Worm (Caenorhabditis elegans) whole organism, L4 larva: ENCODE data around the gene pigw-1.
"Not testable (repeated sequence)": the region's sequence is repeated elsewhere in the genome, so short reads cannot be mapped to it uniquely, and the experiment has no call there.

Experiments
- D1046.2 ChIP-seq: fragments of 200-800 bp; sonication (Bioruptor generic); IDR thresholded peaks from 2 replicates; pipeline ENCODE4 v1.3.6; 2022; ENCODE audit warnings: missing genetic modification characterization, missing compliant biosample characterization
- Y105C5A.15 ChIP-seq: fragments of 200-800 bp; sonication (Bioruptor generic); IDR thresholded peaks from 2 replicates; pipeline ENCODE4 v1.3.6; 2022; ENCODE audit warnings: missing genetic modification characterization, missing compliant biosample characterization
- Y5F2A.4 ChIP-seq: fragments of 200-800 bp; sonication (Bioruptor generic); optimal IDR thresholded peaks from 2 replicates; lab custom pipeline; 2018; ENCODE audit warnings: mild to moderate bottlenecking, missing genetic modification characterization, missing compliant biosample characterization
- aha-1 ChIP-seq: fragments of 150-350 bp; peaks from one replicate; lab custom pipeline; 2014; ENCODE audit warnings: missing biosample characterization, missing genetic modification characterization
- aly-2 ChIP-seq: sonication (generic microtip); optimal IDR thresholded peaks from 2 replicates; lab custom pipeline; 2018; ENCODE audit warnings: missing biosample characterization, missing genetic modification characterization
- ceh-32 ChIP-seq: sonication (generic microtip); optimal IDR thresholded peaks from 2 replicates; lab custom pipeline; 2016; ENCODE audit warnings: mild to moderate bottlenecking, missing genetic modification characterization, missing compliant biosample characterization; ENCODE audit not compliant: poor library complexity
- ctbp-1 ChIP-seq: fragments of 200-800 bp; sonication (Bioruptor generic); IDR thresholded peaks from 2 replicates; pipeline ENCODE4 v1.3.6; 2022; ENCODE audit warnings: missing genetic modification reagents, missing genetic modification characterization, missing compliant biosample characterization
- daf-16 ChIP-seq, 3 experiments: sonication (generic microtip); optimal IDR thresholded peaks; 2 replicates each; lab custom pipeline; 2016 to 2017; ENCODE audit warnings: missing genetic modification characterization in 3 of 3, missing genetic modification reagents in 3 of 3, mild to moderate bottlenecking in 2 of 3, missing compliant biosample characterization in 2 of 3, missing biosample characterization in 1 of 3, moderate library complexity in 1 of 3
- dmd-6 ChIP-seq: fragments of 200-800 bp; sonication (Bioruptor generic); IDR thresholded peaks from 2 replicates; pipeline ENCODE4 v1.3.6; 2022; ENCODE audit warnings: missing genetic modification reagents, missing genetic modification characterization, missing compliant biosample characterization
- dmd-8 ChIP-seq: fragments of 200-800 bp; sonication (Bioruptor generic); IDR thresholded peaks from 2 replicates; pipeline ENCODE4 v1.3.6; 2022; ENCODE audit warnings: missing genetic modification characterization, missing compliant biosample characterization
- dpl-1 ChIP-seq: fragments of 150-350 bp; optimal IDR thresholded peaks from 2 replicates; lab custom pipeline; 2014; ENCODE audit warnings: missing biosample characterization, missing genetic modification reagents, missing genetic modification characterization
- dve-1 ChIP-seq: sonication (generic microtip); optimal IDR thresholded peaks from 2 replicates; lab custom pipeline; 2017; ENCODE audit warnings: antibody characterized with exemption, mild to moderate bottlenecking, missing genetic modification characterization, missing compliant biosample characterization; ENCODE audit not compliant: insufficient read depth
- egl-43 ChIP-seq: fragments of 200-800 bp; sonication (Bioruptor generic); IDR thresholded peaks from 2 replicates; pipeline ENCODE4 v1.3.6; 2022; ENCODE audit warnings: missing genetic modification reagents, missing genetic modification characterization, missing compliant biosample characterization
- fkh-10 ChIP-seq: fragments of 150-350 bp; optimal IDR thresholded peaks from 2 replicates; lab custom pipeline; 2014; ENCODE audit warnings: missing biosample characterization, missing genetic modification reagents, missing genetic modification characterization
- hlh-11 ChIP-seq: fragments of 200-800 bp; sonication (Bioruptor generic); optimal IDR thresholded peaks from 2 replicates; lab custom pipeline; 2018; ENCODE audit warnings: mild to moderate bottlenecking, missing genetic modification characterization, missing compliant biosample characterization
- hlh-30 ChIP-seq: sonication (generic microtip); optimal IDR thresholded peaks from 2 replicates; lab custom pipeline; 2017; ENCODE audit warnings: antibody characterized with exemption, mild to moderate bottlenecking, missing genetic modification characterization, missing compliant biosample characterization; ENCODE audit not compliant: insufficient read depth
- hmg-1.1 ChIP-seq: fragments of 200-800 bp; sonication (Bioruptor generic); IDR thresholded peaks from 2 replicates; pipeline ENCODE4 v1.3.6; 2022; ENCODE audit warnings: missing genetic modification reagents, missing genetic modification characterization, missing compliant biosample characterization
- lim-7 ChIP-seq: fragments of 200-800 bp; sonication (Bioruptor generic); IDR thresholded peaks from 2 replicates; pipeline ENCODE4 v1.3.6; 2022; ENCODE audit warnings: missing genetic modification characterization, missing compliant biosample characterization
- lin-1 ChIP-seq: fragments of 200-800 bp; sonication (Bioruptor generic); IDR thresholded peaks from 2 replicates; pipeline ENCODE4 v1.3.6; 2022; ENCODE audit warnings: missing genetic modification reagents, missing genetic modification characterization, missing compliant biosample characterization
- madf-5 ChIP-seq, 2 experiments: fragments of 200-800 bp; sonication (Bioruptor generic); IDR thresholded peaks; 2 replicates each; pipeline ENCODE4 v1.3.6; 2022; ENCODE audit warnings: missing compliant biosample characterization in 2 of 2, missing genetic modification characterization in 2 of 2
- mep-1 ChIP-seq: fragments of 150-350 bp; sonication (generic microtip); optimal IDR thresholded peaks from 3 replicates; lab custom pipeline; 2014; ENCODE audit warnings: missing biosample characterization, missing genetic modification characterization
- mes-2 ChIP-seq: sonication (generic microtip); optimal IDR thresholded peaks from 2 replicates; lab custom pipeline; 2016; ENCODE audit warnings: missing genotype, mild to moderate bottlenecking, missing genetic modification characterization, missing compliant biosample characterization; ENCODE audit not compliant: poor library complexity, severe bottlenecking
- mxl-2 ChIP-seq: fragments of 200-800 bp; sonication (Bioruptor generic); conservative IDR thresholded peaks from 2 replicates; pipeline ENCODE4 v1.3.6; 2022; ENCODE audit warnings: missing genetic modification reagents, missing genetic modification characterization, missing compliant biosample characterization
- nhr-10 ChIP-seq: fragments of 150-350 bp; optimal IDR thresholded peaks from 2 replicates; lab custom pipeline; 2014; ENCODE audit warnings: missing biosample characterization, missing genetic modification characterization
- nhr-11 ChIP-seq: fragments of 150-350 bp; optimal IDR thresholded peaks from 2 replicates; lab custom pipeline; 2014; ENCODE audit warnings: missing biosample characterization, missing genetic modification characterization
- nhr-111 ChIP-seq: fragments of 200-800 bp; sonication (Bioruptor generic); optimal IDR thresholded peaks from 2 replicates; lab custom pipeline; 2018; ENCODE audit warnings: mild to moderate bottlenecking, missing genetic modification characterization, missing compliant biosample characterization
- nhr-237 ChIP-seq: sonication (generic microtip); optimal IDR thresholded peaks from 2 replicates; lab custom pipeline; 2017; ENCODE audit warnings: missing biosample characterization, missing genetic modification characterization
- nhr-28 ChIP-seq: fragments of 150-350 bp; optimal IDR thresholded peaks from 2 replicates; lab custom pipeline; 2014; ENCODE audit warnings: missing biosample characterization, missing genetic modification characterization
- nhr-42 ChIP-seq: fragments of 200-800 bp; sonication (Bioruptor generic); IDR thresholded peaks from 2 replicates; pipeline ENCODE4 v1.3.6; 2022; ENCODE audit warnings: missing genetic modification characterization, missing compliant biosample characterization
- nhr-48 ChIP-seq: sonication (generic microtip); optimal IDR thresholded peaks from 2 replicates; lab custom pipeline; 2016; ENCODE audit warnings: mild to moderate bottlenecking, missing genetic modification characterization, missing compliant biosample characterization
- pha-4 ChIP-seq, 2 experiments: fragments of 150-350 bp in 1 of 2; fragments of 200-800 bp in 1 of 2; sonication (Bioruptor generic) in 1 of 2; IDR thresholded peaks in 1 of 2; optimal IDR thresholded peaks in 1 of 2; 2 replicates each; pipeline versions ENCODE4 v1.3.6 to Lab custom; 2014 to 2022; ENCODE audit warnings: missing genetic modification characterization in 2 of 2, missing genetic modification reagents in 2 of 2, missing biosample characterization in 1 of 2, missing compliant biosample characterization in 1 of 2
- php-3 ChIP-seq: fragments of 200-800 bp; sonication (Bioruptor generic); IDR thresholded peaks from 2 replicates; pipeline ENCODE4 v1.3.6; 2022; ENCODE audit warnings: missing genetic modification reagents, missing genetic modification characterization, missing compliant biosample characterization
- pqm-1 ChIP-seq: sonication (generic microtip); optimal IDR thresholded peaks from 2 replicates; lab custom pipeline; 2017; ENCODE audit warnings: missing biosample characterization, missing genetic modification characterization
- unc-39 ChIP-seq: sonication (generic microtip); optimal IDR thresholded peaks from 2 replicates; lab custom pipeline; 2017; ENCODE audit warnings: missing biosample characterization, missing genetic modification characterization
- vab-7 ChIP-seq: fragments of 200-800 bp; sonication (Bioruptor generic); IDR thresholded peaks from 2 replicates; pipeline ENCODE4 v1.3.6; 2022; ENCODE audit warnings: missing genetic modification reagents, missing genetic modification characterization, missing compliant biosample characterization
- zfp-3 ChIP-seq: fragments of 200-800 bp; sonication (Bioruptor generic); conservative IDR thresholded peaks from 2 replicates; pipeline ENCODE4 v1.3.6; 2022; ENCODE audit warnings: missing genetic modification reagents, missing genetic modification characterization, missing compliant biosample characterization
- ztf-11 ChIP-seq: fragments of 150-350 bp; optimal IDR thresholded peaks from 2 replicates; lab custom pipeline; 2014; ENCODE audit warnings: missing biosample characterization, missing genetic modification characterization

pigw-1 gene

ce11 chrII:2839004-2839403, 45.7 kb downstream of the pigw-1 start, which contains the start of gene Y110A2AL.4:
Gene Y110A2AL.4, plus strand, starts transcription at chrII:2839304.
- not testable (repeated sequence) for TF ChIP-seq hmg-1.1 (GFP tag; lab: Robert Waterston, UW); ztf-11 (tag; lab: Kevin White, UChicago); mxl-2 (GFP tag; lab: Robert Waterston, UW)

- no peak for TF ChIP-seq nhr-42
- TF ChIP-seq Y5F2A.4 (GFP tag; lab: Kevin White, UChicago): no peak
- TF ChIP-seq D1046.2 (GFP tag; lab: Robert Waterston, UW): no peak
- TF ChIP-seq ceh-32 (tag; lab: Kevin White, UChicago): no peak
- TF ChIP-seq madf-5 (GFP tag; IDR thresholded peaks at IDR 0.05; lab: Robert Waterston, UW): no peak
- no peak for TF ChIP-seq mep-1 (tag; lab: Kevin White, UChicago)
- no peak for TF ChIP-seq fkh-10
- no peak for TF ChIP-seq nhr-111
- TF ChIP-seq, all 104 proteins: peak for 0
Measured at ce11 chrII:2836853-2837252, 47.9 kb downstream of the pigw-1 start, which contains the start of gene K12H6.7. Gene K12H6.7, minus strand, starts transcription at chrII:2836953.

ce11 chrII:2834105-2834504, 50.6 kb downstream of the pigw-1 start:
- TF ChIP-seq hlh-30 (no peak), dmd-6 (peak; percentile 44), egl-43 (no peak), mes-2 (peak; percentile 38), pqm-1 (tag; lab: Kevin White, UChicago) (peak; percentile 7), dmd-8 (GFP tag; lab: Robert Waterston, UW) (no peak), dpl-1 (GFP tag; lab: Kevin White, UChicago) (no peak), nhr-237 (tag; lab: Kevin White, UChicago) (no peak), ceh-32 (tag; lab: Kevin White, UChicago) (no peak), nhr-28 (tag; lab: Kevin White, UChicago) (peak; percentile 76), daf-16 (GFP tag; optimal IDR thresholded peaks at IDR 0.05; lab: Kevin White, UChicago) (no peak), daf-16 (tag; optimal IDR thresholded peaks at IDR 0.05; lab: Kevin White, UChicago) (peak; percentile 99), nhr-10 (no peak), hlh-11 (tag; lab: Kevin White, UChicago) (peak; percentile 81), nhr-11 (peak; percentile 44), lim-7 (GFP tag; lab: Robert Waterston, UW) (no peak), lin-1 (GFP tag; lab: Robert Waterston, UW) (peak; percentile 61; the same call in 1 of the 2 replicates)

- TF ChIP-seq aly-2 (tag; lab: Kevin White, UChicago): no peak
- TF ChIP-seq vab-7 (GFP tag; lab: Robert Waterston, UW): no peak
- TF ChIP-seq unc-39 (tag; lab: Kevin White, UChicago): no peak
- TF ChIP-seq aha-1 (tag; lab: Kevin White, UChicago): no peak
- no peak for TF ChIP-seq pqm-1 (tag; lab: Kevin White, UChicago)
- TF ChIP-seq Y105C5A.15 (GFP tag; lab: Robert Waterston, UW): no peak
- no peak for TF ChIP-seq zfp-3 (GFP tag; lab: Robert Waterston, UW)
- peak; percentile 55 for TF ChIP-seq hlh-30
- TF ChIP-seq ctbp-1: no peak
- TF ChIP-seq daf-16 (GFP tag; optimal IDR thresholded peaks at IDR 0.05; lab: Kevin White, UChicago): no peak
- TF ChIP-seq daf-16 (tag; optimal IDR thresholded peaks at IDR 0.05; lab: Kevin White, UChicago): peak; percentile 39
- no peak for TF ChIP-seq nhr-42
- no peak for TF ChIP-seq pha-4 (GFP tag; IDR thresholded peaks at IDR 0.05; lab: Robert Waterston, UW)
- TF ChIP-seq pha-4 (tag; optimal IDR thresholded peaks at IDR 0.05; lab: Kevin White, UChicago): no peak
- TF ChIP-seq php-3: 0 out of 2 replicates have a peak, but pooled peaks have one; percentile 11
- TF ChIP-seq ceh-32 (tag; lab: Kevin White, UChicago): no peak
- TF ChIP-seq egl-43: no peak
- no peak for TF ChIP-seq dve-1 (tag; lab: Kevin White, UChicago)
- no peak for TF ChIP-seq nhr-48 (tag; lab: Kevin White, UChicago)
Measured at ce11 chrII:2832539-2832938, 52.2 kb downstream of the pigw-1 start.
